Fruit fly (Drosophila melanogaster) whole organism, embryonic: Measurements from ENCODE around the gene CG32052.

Experiments
- CG14050 ChIP-seq: fragments of 200-800 bp; sonication (Bioruptor generic); IDR thresholded peaks from 3 replicates; pipeline ENCODE4 v1.3.6; 2022; ENCODE audit warnings: missing biosample characterization, missing genetic modification characterization
- CG30431 ChIP-seq: fragments of 200-800 bp; sonication (Bioruptor generic); optimal IDR thresholded peaks from 2 replicates; lab custom pipeline; 2017; ENCODE audit warnings: missing biosample characterization, missing genetic modification characterization
- Dip2 ChIP-seq: fragments of 200-800 bp; sonication (Bioruptor generic); IDR thresholded peaks from 2 replicates; pipeline ENCODE4 v1.3.6; 2022; ENCODE audit warnings: missing biosample characterization, missing genetic modification characterization
- E2f2 ChIP-seq: fragments of 200-800 bp; sonication (Bioruptor generic); IDR thresholded peaks from 2 replicates; pipeline ENCODE4 v1.3.6; 2022; ENCODE audit warnings: missing biosample characterization, missing genetic modification characterization
- ara ChIP-seq: fragments of 200-800 bp; sonication (Bioruptor generic); IDR thresholded peaks from 2 replicates; pipeline ENCODE4 v1.3.6; 2022; ENCODE audit warnings: missing biosample characterization, missing genetic modification characterization
- ind ChIP-seq: fragments of 200-800 bp; sonication (Bioruptor generic); optimal IDR thresholded peaks from 3 replicates; lab custom pipeline; 2016; ENCODE audit warnings: missing biosample characterization, missing genetic modification characterization
- kni ChIP-seq: fragments of 200-800 bp; sonication (Bioruptor generic); optimal IDR thresholded peaks from 3 replicates; lab custom pipeline; 2017; ENCODE audit warnings: mild to moderate bottlenecking, missing biosample characterization, missing genetic modification reagents, missing genetic modification characterization
- salm ChIP-seq: fragments of 200-800 bp; sonication (Bioruptor generic); optimal IDR thresholded peaks from 2 replicates; lab custom pipeline; 2018; ENCODE audit warnings: missing biosample characterization, mild to moderate bottlenecking, missing genetic modification characterization

dm6 chr3L:9847420-9847977 is 60.7 kb downstream of the CG32052 start:
- no peak for TF ChIP-seq CG30431
- no peak for TF ChIP-seq Dip2 (GFP tag; lab: Robert Waterston, UW)
- no peak for TF ChIP-seq E2f2 (GFP tag; lab: Robert Waterston, UW)
- no peak for TF ChIP-seq kni (GFP tag; lab: Kevin White, UChicago)
- no peak for TF ChIP-seq CG14050 (GFP tag; lab: Robert Waterston, UW)
- no peak for TF ChIP-seq ara (GFP tag; lab: Robert Waterston, UW)
- no peak for TF ChIP-seq salm (tag; lab: Kevin White, UChicago)
- TF ChIP-seq ind (GFP tag; lab: Kevin White, UChicago), result peak; percentile 58
